Worm (Caenorhabditis elegans): ENCODE measurements around the gene F54D12.2.
"Not testable (repeated sequence)": the region's sequence is repeated elsewhere in the genome, so short reads cannot be mapped to it uniquely, and the experiment has no call there.

DNA sequence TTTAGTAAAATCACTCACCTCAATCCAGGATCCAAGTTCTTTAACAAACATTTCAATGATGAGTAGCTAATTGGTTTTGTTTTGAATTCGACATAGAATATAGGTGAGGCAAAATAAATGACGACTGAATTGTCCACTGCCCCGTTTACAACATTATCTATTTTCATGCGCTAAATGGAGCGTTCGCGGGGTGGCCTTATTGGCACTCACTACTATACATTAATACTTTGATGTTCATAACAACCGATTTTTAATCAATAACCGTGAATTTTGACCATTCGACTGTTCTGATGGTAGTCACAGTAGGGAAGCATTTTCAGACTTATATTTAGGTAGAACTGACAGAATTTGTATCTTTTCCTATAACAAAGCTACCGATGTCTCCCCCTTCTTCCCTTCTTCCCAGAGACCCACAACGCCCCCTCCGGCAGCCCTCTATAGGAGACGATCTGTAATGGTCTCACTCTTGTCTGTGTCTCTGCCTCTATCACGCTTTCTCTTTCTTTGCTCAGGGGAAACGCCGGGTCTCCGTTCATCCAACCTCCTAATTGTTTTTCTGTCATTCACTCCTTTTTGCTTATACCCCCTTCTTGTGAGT, 48.3 kb downstream of the F54D12.2 start, which contains the start of gene Y51H7C.12:
- not testable (repeated sequence) for TF ChIP-seq him-1, W03F9.2, dao-5 (tag; optimal IDR thresholded peaks at IDR 0.05)
